Worm (Caenorhabditis elegans): ENCODE data around the gene pxn-2.

ce11 chrX:10982051-10982450 is 3.0 kb upstream of the pxn-2 start, which contains the start of gene ver-4:
- TF ChIP-seq K11D2.4 (GFP tag; IDR thresholded peaks at IDR 0.05) (no peak), lin-35 (GFP tag; optimal IDR thresholded peaks at IDR 0.05) (no peak), snpc-4 (GFP tag; optimal IDR thresholded peaks at IDR 0.05) (no peak), snpc-4 (tag; optimal IDR thresholded peaks at IDR 0.05) (no peak)

Data from whole organism, young adult.